Fruit fly (Drosophila melanogaster): ENCODE data around the gene Mayo.

Gene Mayo

dm6 chr3R:31070732-31071131, 38.3 kb downstream of the Mayo start:
- no peak for TF ChIP-seq ttk (optimal IDR thresholded peaks at IDR 0.05)
- no peak for TF ChIP-seq Sin3A (optimal IDR thresholded peaks at IDR 0.05)
- TF ChIP-seq Myc (optimal IDR thresholded peaks at IDR 0.05): no peak
- TF ChIP-seq insv (optimal IDR thresholded peaks at IDR 0.05): no peak
- no peak for TF ChIP-seq psq (optimal IDR thresholded peaks at IDR 0.05)
- TF ChIP-seq h (optimal IDR thresholded peaks at IDR 0.05): no peak

dm6 chr3R:31066356-31066755, 42.6 kb downstream of the Mayo start:
- TF ChIP-seq ttk (optimal IDR thresholded peaks at IDR 0.05) (no peak), psq (optimal IDR thresholded peaks at IDR 0.05) (no peak), h (optimal IDR thresholded peaks at IDR 0.05) (no peak), Sin3A (optimal IDR thresholded peaks at IDR 0.05) (no peak), Myc (optimal IDR thresholded peaks at IDR 0.05) (no peak), insv (optimal IDR thresholded peaks at IDR 0.05) (no peak)

- no peak for TF ChIP-seq psq (optimal IDR thresholded peaks at IDR 0.05)
- no peak for TF ChIP-seq ttk (optimal IDR thresholded peaks at IDR 0.05)
- TF ChIP-seq h (optimal IDR thresholded peaks at IDR 0.05): no peak
- TF ChIP-seq insv (optimal IDR thresholded peaks at IDR 0.05): no peak
- no peak for TF ChIP-seq Myc (optimal IDR thresholded peaks at IDR 0.05)
- TF ChIP-seq Sin3A (optimal IDR thresholded peaks at IDR 0.05): no peak
Measured at dm6 chr3R:31064653-31065322, 44.2 kb downstream of the Mayo start, which contains the start of gene Sox100B. Gene Sox100B, plus strand, starts transcription at chr3R:31065253.

dm6 chr3R:31062344-31062964, 46.5 kb downstream of the Mayo start:
- no peak for TF ChIP-seq h (optimal IDR thresholded peaks at IDR 0.05)
- no peak for TF ChIP-seq ttk (optimal IDR thresholded peaks at IDR 0.05)
- no peak for TF ChIP-seq insv (optimal IDR thresholded peaks at IDR 0.05)
- no peak for TF ChIP-seq Sin3A (optimal IDR thresholded peaks at IDR 0.05)
- TF ChIP-seq psq (optimal IDR thresholded peaks at IDR 0.05): no peak
- no peak for TF ChIP-seq Myc (optimal IDR thresholded peaks at IDR 0.05)

dm6 chr3R:31060708-31061625, 48.0 kb downstream of the Mayo start, which contains the start of gene dco:
Gene dco, minus strand, starts transcription at chr3R:31061210.
- TF ChIP-seq h (optimal IDR thresholded peaks at IDR 0.05) (no peak), ttk (optimal IDR thresholded peaks at IDR 0.05) (no peak), Myc (optimal IDR thresholded peaks at IDR 0.05) (no peak), psq (optimal IDR thresholded peaks at IDR 0.05) (no peak), insv (optimal IDR thresholded peaks at IDR 0.05) (no peak), Sin3A (optimal IDR thresholded peaks at IDR 0.05) (no peak)

dm6 chr3R:31059807-31060707, 48.9 kb downstream of the Mayo start:
- TF ChIP-seq psq (optimal IDR thresholded peaks at IDR 0.05) (no peak), ttk (optimal IDR thresholded peaks at IDR 0.05) (no peak), h (optimal IDR thresholded peaks at IDR 0.05) (no peak), Sin3A (optimal IDR thresholded peaks at IDR 0.05) (no peak), Myc (optimal IDR thresholded peaks at IDR 0.05) (no peak), insv (optimal IDR thresholded peaks at IDR 0.05) (no peak)

dm6 chr3R:31059036-31059806, 49.8 kb downstream of the Mayo start:
- no peak for TF ChIP-seq insv (optimal IDR thresholded peaks at IDR 0.05)
- TF ChIP-seq ttk (optimal IDR thresholded peaks at IDR 0.05): no peak
- no peak for TF ChIP-seq psq (optimal IDR thresholded peaks at IDR 0.05)
- TF ChIP-seq Myc (optimal IDR thresholded peaks at IDR 0.05): no peak
- no peak for TF ChIP-seq Sin3A (optimal IDR thresholded peaks at IDR 0.05)
- TF ChIP-seq h (optimal IDR thresholded peaks at IDR 0.05): no peak

Measured in Kc167 (cell line).